Fruit fly (Drosophila melanogaster) whole organism, wandering third instar larva: Measurements from ENCODE around the gene Rel.

ENCODE experiments used
- Dif ChIP-seq: fragments of 200-275, 200-300 bp; sonication (Bioruptor generic); optimal IDR thresholded peaks from 2 replicates; lab custom pipeline; 2018; ENCODE audit warnings: missing biosample characterization, missing genetic modification characterization; ENCODE audit not compliant: partially characterized antibody
- Hr83 ChIP-seq: fragments of 200-300 bp; sonication (Bioruptor generic); optimal IDR thresholded peaks from 2 replicates; lab custom pipeline; 2016; ENCODE audit warnings: missing biosample characterization, mild to moderate bottlenecking, missing genetic modification characterization, moderate library complexity; ENCODE audit not compliant: poor library complexity, severe bottlenecking
- Mio ChIP-seq: sonication (Bioruptor generic); optimal IDR thresholded peaks from 2 replicates; lab custom pipeline; 2016; ENCODE audit warnings: missing biosample characterization, missing genetic modification characterization
- br ChIP-seq: fragments of 200-800 bp; sonication (Bioruptor generic); optimal IDR thresholded peaks from 2 replicates; lab custom pipeline; 2016; ENCODE audit warnings: missing biosample characterization, missing genetic modification characterization
- dl ChIP-seq, 2 experiments: fragments of 175-275, 200-275 bp in 1 of 2; fragments of 200-275 bp in 1 of 2; sonication (Bioruptor generic); optimal IDR thresholded peaks; lab custom pipeline; 2018; ENCODE audit warnings: mild to moderate bottlenecking in 2 of 2, missing biosample characterization in 2 of 2, missing genetic modification characterization in 2 of 2, moderate library complexity in 2 of 2; ENCODE audit not compliant: partially characterized antibody in 2 of 2, insufficient read depth in 1 of 2
- foxo ChIP-seq, 2 experiments: fragments of 200-800 bp; sonication (Bioruptor generic); optimal IDR thresholded peaks; 2 replicates in 1 of 2; 3 replicates in 1 of 2; lab custom pipeline; 2016 to 2017; ENCODE audit warnings: missing biosample characterization in 2 of 2, missing genetic modification characterization in 2 of 2
- lola ChIP-seq: fragments of >200 bp; optimal IDR thresholded peaks from 2 replicates; lab custom pipeline; 2017; ENCODE audit warnings: missing biosample characterization, missing genetic modification characterization
- pan ChIP-seq: fragments of >200 bp; optimal IDR thresholded peaks from 2 replicates; lab custom pipeline; 2017
- psq ChIP-seq: fragments of 200-800 bp; sonication (Bioruptor generic); optimal IDR thresholded peaks from 3 replicates; lab custom pipeline; 2017; ENCODE audit warnings: missing biosample characterization, mild to moderate bottlenecking, missing genetic modification characterization, moderate library complexity
- usp ChIP-seq: fragments of >200 bp; optimal IDR thresholded peaks from 2 replicates; lab custom pipeline; 2017; ENCODE audit warnings: missing biosample characterization, missing genetic modification characterization

DNA sequence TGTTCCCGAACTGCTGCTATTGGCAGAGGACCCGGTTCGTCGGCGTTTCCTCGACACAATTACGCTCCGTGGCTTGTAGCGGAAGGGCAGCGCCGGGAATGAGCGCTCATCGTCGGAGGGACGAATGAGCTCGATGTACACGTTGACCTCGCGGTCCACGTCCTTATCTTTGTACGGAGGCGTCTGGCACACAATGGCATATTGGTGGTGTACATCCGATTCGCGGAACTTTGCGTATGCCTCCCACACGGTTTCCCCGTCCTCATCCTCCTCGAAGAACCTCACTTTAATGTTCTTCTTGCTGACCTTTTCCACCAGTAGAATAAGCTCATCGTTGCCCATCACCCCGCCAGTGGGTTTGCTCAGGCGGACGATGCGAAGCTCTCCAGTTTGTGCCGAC is 2.0 kb downstream of the Rel start:
- no peak for TF ChIP-seq foxo (GFP tag; optimal IDR thresholded peaks at IDR 0.05; lab: Kevin White, UChicago)
- no peak for TF ChIP-seq dl (GFP tag; optimal IDR thresholded peaks at IDR 0.05; lab: Kevin White, UChicago; ENCODE audit: insufficient read depth in 1 of 2, partially characterized antibody in 2 of 2)
- no peak for TF ChIP-seq psq (GFP tag; lab: Kevin White, UChicago)
- TF ChIP-seq Hr83: no peak
- TF ChIP-seq pan (lab: Kevin White, UChicago): no peak
- no peak for TF ChIP-seq lola
- no peak for TF ChIP-seq br (GFP tag; lab: Kevin White, UChicago)
- TF ChIP-seq Mio (GFP tag; lab: Kevin White, UChicago): no peak
- no peak for TF ChIP-seq usp (GFP tag; lab: Kevin White, UChicago)
- no peak for TF ChIP-seq Dif (GFP tag; lab: Kevin White, UChicago)
